Worm (Caenorhabditis elegans) whole organism, early embryonic: ENCODE results near the gene rps-5.

Experiments
- ama-1 ChIP-seq: fragments of 150-350 bp; optimal IDR thresholded peaks from 2 replicates; lab custom pipeline; 2014
- hmbx-1 ChIP-seq: sonication (generic microtip); optimal IDR thresholded peaks from 2 replicates; lab custom pipeline; 2016; ENCODE audit warnings: mild to moderate bottlenecking, missing genetic modification characterization, missing compliant biosample characterization
- hmg-4 ChIP-seq: fragments of 200-800 bp; sonication (Bioruptor generic); optimal IDR thresholded peaks from 2 replicates; lab custom pipeline; 2018; ENCODE audit warnings: mild to moderate bottlenecking, missing genetic modification characterization, missing compliant biosample characterization
- tbx-11 ChIP-seq: fragments of 200-800 bp; sonication (Bioruptor generic); IDR thresholded peaks from 2 replicates; pipeline ENCODE4 v1.3.6; 2022; ENCODE audit warnings: missing genetic modification characterization, missing compliant biosample characterization

DNA sequence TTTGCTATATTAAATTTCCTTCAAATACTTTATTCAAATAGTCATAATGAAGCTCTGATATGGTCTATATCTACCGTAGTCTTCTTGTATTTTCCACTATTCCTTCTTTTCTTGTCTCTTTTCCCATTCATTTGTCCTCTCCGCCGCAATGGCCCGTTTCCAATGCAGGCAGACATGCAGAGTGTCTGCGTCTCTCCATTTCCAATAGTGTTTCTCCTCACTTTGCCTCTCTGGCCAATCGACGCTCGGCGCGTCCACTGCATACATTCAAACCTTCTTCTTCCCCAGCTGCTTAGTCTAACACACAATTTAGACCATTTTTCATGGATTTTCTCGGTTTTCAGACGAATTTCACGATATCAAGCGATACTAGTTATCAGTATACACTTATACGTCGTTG lies 14.4 kb upstream of the rps-5 start:
- TF ChIP-seq hmg-4 (GFP tag; lab: Kevin White, UChicago) (no peak), hmbx-1 (no peak), tbx-11 (GFP tag; lab: Robert Waterston, UW) (no peak), ama-1 (no peak)
